Worm (Caenorhabditis elegans) whole organism, L4/young adult: ENCODE data around the gene clec-3.

Experiments used
- W03F9.2 ChIP-seq: fragments of 150-350 bp; optimal IDR thresholded peaks from 2 replicates; lab custom pipeline; 2014; ENCODE audit warnings: missing biosample characterization, missing genetic modification characterization
- dao-5 ChIP-seq: sonication (generic microtip); optimal IDR thresholded peaks from 2 replicates; lab custom pipeline; 2016; ENCODE audit warnings: missing genotype, missing genetic modification characterization, moderate library complexity, missing compliant biosample characterization

- TF ChIP-seq dao-5 (tag; lab: Kevin White, UChicago) (no peak), W03F9.2 (tag; lab: Kevin White, UChicago) (no peak)
Measured at ce11 chrII:2992300-2992699, 27.4 kb downstream of the clec-3 start.
